Worm (Caenorhabditis elegans): ENCODE results near the gene K11H12.4.

- no peak for TF ChIP-seq nfya-1 (tag; optimal IDR thresholded peaks at IDR 0.05; ENCODE audit: insufficient read depth)
- no peak for TF ChIP-seq nhr-11 (tag; optimal IDR thresholded peaks at IDR 0.05)
- TF ChIP-seq nhr-23 (tag; optimal IDR thresholded peaks at IDR 0.05): no peak
These were observed 8.7 kb downstream of the K11H12.4 start, which contains the start of gene K11H12.6 for ce11 chrIV:666991-667390.
